Fruit fly (Drosophila melanogaster): ENCODE results near the gene CG14983.

CG14983 gene

dm6 chr3L:3970372-3971031 lies 21.4 kb upstream of the CG14983 start (continued):
- TF ChIP-seq twi (tag; optimal IDR thresholded peaks at IDR 0.05) (no peak), Usf (GFP tag; optimal IDR thresholded peaks at IDR 0.05) (no peak), cg (GFP tag; optimal IDR thresholded peaks at IDR 0.05) (peak; percentile 24), CG8944 (GFP tag; optimal IDR thresholded peaks at IDR 0.05) (no peak), unpg (GFP tag; optimal IDR thresholded peaks at IDR 0.05) (peak; percentile 26), ash1 (GFP tag; optimal IDR thresholded peaks at IDR 0.05) (no peak), CG8290 (GFP tag; optimal IDR thresholded peaks at IDR 0.05) (no peak), CG8290 (tag; optimal IDR thresholded peaks at IDR 0.05) (peak in 1 of 2 experiments; percentile 39), slbo (GFP tag; IDR thresholded peaks at IDR 0.05) (peak; percentile 66), insv (GFP tag; optimal IDR thresholded peaks at IDR 0.05) (no peak), CG10366 (GFP tag; IDR thresholded peaks at IDR 0.05) (peak; percentile 53), row (GFP tag; IDR thresholded peaks at IDR 0.05) (peak; percentile 79), Hey (tag; optimal IDR thresholded peaks at IDR 0.05) (no peak), CG1603 (tag; optimal IDR thresholded peaks at IDR 0.05) (peak; percentile 28), CG7839 (tag; optimal IDR thresholded peaks at IDR 0.05) (peak; percentile 71), CG13424 (tag; optimal IDR thresholded peaks at IDR 0.05) (peak; percentile 57), sr (GFP tag; IDR thresholded peaks at IDR 0.05) (no peak), Ets65A (GFP tag) (peak; percentile 92), hkb (optimal IDR thresholded peaks at IDR 0.05) (no peak), hkb (GFP tag; IDR thresholded peaks at IDR 0.05) (0 out of 2 replicates have a peak, but pooled peaks have one; percentile 24), CG9932 (GFP tag; IDR thresholded peaks at IDR 0.05) (no peak; the same call in 1 of the 2 replicates), trem (tag; optimal IDR thresholded peaks at IDR 0.05) (no peak), Aef1 (GFP tag; IDR thresholded peaks at IDR 0.05) (0 out of 3 replicates have a peak, but pooled peaks have one; percentile 19), CG9727 (GFP tag; optimal IDR thresholded peaks at IDR 0.05) (peak; percentile 57), scrt (GFP tag; optimal IDR thresholded peaks at IDR 0.05) (peak; percentile 71), Dref (GFP tag; IDR thresholded peaks at IDR 0.05) (no peak), D19B (GFP tag; optimal IDR thresholded peaks at IDR 0.05) (peak; percentile 85), btn (GFP tag; optimal IDR thresholded peaks at IDR 0.05) (no peak), Xbp1 (GFP tag; optimal IDR thresholded peaks at IDR 0.05) (peak; percentile 42), pnt (GFP tag; optimal IDR thresholded peaks at IDR 0.05) (no peak), Atf3 (GFP tag; optimal IDR thresholded peaks at IDR 0.05) (no peak), gcm (GFP tag; optimal IDR thresholded peaks at IDR 0.05) (no peak), CG3838 (GFP tag; optimal IDR thresholded peaks at IDR 0.05) (no peak), Drgx (GFP tag; IDR thresholded peaks at IDR 0.05) (no peak), onecut (GFP tag; IDR thresholded peaks at IDR 0.05) (no peak), ssp (GFP tag; IDR thresholded peaks at IDR 0.05) (no peak), tgo (GFP tag; IDR thresholded peaks at IDR 0.05) (peak; percentile 26; the same call in 2 of the 3 replicates), croc (GFP tag; conservative IDR thresholded peaks at IDR 0.05) (no peak), CG17612 (GFP tag; IDR thresholded peaks at IDR 0.05) (no peak), bigmax (GFP tag; optimal IDR thresholded peaks at IDR 0.05) (no peak), CG13894 (tag; optimal IDR thresholded peaks at IDR 0.05) (no peak), HLH3B (GFP tag; IDR thresholded peaks at IDR 0.05) (peak; percentile 20; the same call in 1 of the 2 replicates), Atf-2 (GFP tag; optimal IDR thresholded peaks at IDR 0.05) (no peak), pfk (GFP tag; optimal IDR thresholded peaks at IDR 0.05) (no peak), CG7556 (GFP tag; optimal IDR thresholded peaks at IDR 0.05) (peak; percentile 67), CG17361 (GFP tag; IDR thresholded peaks at IDR 0.05) (peak; percentile 32; the same call in 1 of the 3 replicates), CG9437 (GFP tag; optimal IDR thresholded peaks at IDR 0.05) (peak; percentile 15), CG5245 (GFP tag; optimal IDR thresholded peaks at IDR 0.05) (no peak), vnd (GFP tag; IDR thresholded peaks at IDR 0.05; ENCODE audit: partially characterized antibody) (no peak), CG2199 (GFP tag; IDR thresholded peaks at IDR 0.05) (no peak), CG12659 (GFP tag; optimal IDR thresholded peaks at IDR 0.05) (peak; percentile 51)
